Worm (Caenorhabditis elegans): ENCODE data around the gene C29F5.8.

DNA sequence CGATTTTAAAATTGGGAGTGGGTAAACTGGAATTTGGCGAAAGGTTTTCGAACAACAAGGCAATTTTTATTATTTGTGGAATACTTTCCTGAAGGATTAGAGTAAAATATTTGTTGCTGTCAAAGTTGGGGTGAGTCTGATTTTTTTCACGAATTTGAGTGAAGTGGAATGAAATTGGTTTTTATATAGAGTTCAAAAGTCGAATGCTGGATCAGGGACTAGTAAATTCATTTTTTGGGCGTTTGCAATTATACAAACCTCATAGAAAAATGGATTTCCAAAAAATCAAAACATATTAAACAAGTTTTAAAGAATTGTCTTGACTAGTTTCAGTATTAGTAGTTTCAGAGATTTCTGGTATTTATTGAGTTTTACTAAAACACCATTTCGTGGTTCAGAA, 33.7 kb downstream of the C29F5.8 start, which contains the start of gene C32D5.7:
- TF ChIP-seq atf-7 (tag; optimal IDR thresholded peaks at IDR 0.05) (no peak), ztf-25 (GFP tag; IDR thresholded peaks at IDR 0.05) (no peak), tbx-9 (tag; optimal IDR thresholded peaks at IDR 0.05; ENCODE audit: borderline replicate concordance) (no peak), pbrm-1 (GFP tag; IDR thresholded peaks at IDR 0.05) (no peak), mxl-1 (tag; optimal IDR thresholded peaks at IDR 0.05) (no peak), ama-1 (optimal IDR thresholded peaks at IDR 0.05) (no peak), ama-1 (GFP tag; optimal IDR thresholded peaks at IDR 0.05) (no peak), ceh-91 (GFP tag; IDR thresholded peaks at IDR 0.05) (no peak), tbp1 (GFP tag; optimal IDR thresholded peaks at IDR 0.05) (no peak), snpc-3.4 (tag; optimal IDR thresholded peaks at IDR 0.05) (no peak), nfyb-1 (GFP tag; IDR thresholded peaks at IDR 0.05) (no peak), ztf-22 (GFP tag; optimal IDR thresholded peaks at IDR 0.05) (no peak), K11D2.4 (GFP tag; IDR thresholded peaks at IDR 0.05) (no peak)

Measured in whole organism, young adult.